Fruit fly (Drosophila melanogaster): ENCODE results near the gene Inx2.

Inx2 gene

DNA sequence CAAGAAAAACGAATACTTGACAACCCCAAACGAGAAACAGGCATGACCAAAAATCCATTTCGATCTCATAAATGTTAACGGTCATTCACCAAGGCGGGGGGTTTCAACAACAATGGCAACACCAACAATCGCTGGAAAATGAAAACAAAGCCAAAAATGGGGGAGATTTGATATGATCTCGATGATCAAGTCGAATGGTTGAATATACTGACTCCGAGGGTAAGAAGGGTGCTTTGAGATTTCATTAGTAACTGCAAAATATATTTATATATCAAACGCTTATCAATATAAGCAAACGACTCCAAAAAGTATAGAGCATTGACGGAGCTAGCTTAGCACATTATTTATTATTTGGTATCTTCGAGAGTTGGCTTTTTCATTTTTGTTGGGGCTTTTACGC lies 8.4 kb upstream of the Inx2 start (continued):
- peak; percentile 13 for TF ChIP-seq CG11504 (tag; optimal IDR thresholded peaks at IDR 0.05)
- TF ChIP-seq vnd (GFP tag; IDR thresholded peaks at IDR 0.05; ENCODE audit: partially characterized antibody) = no peak

DNA sequence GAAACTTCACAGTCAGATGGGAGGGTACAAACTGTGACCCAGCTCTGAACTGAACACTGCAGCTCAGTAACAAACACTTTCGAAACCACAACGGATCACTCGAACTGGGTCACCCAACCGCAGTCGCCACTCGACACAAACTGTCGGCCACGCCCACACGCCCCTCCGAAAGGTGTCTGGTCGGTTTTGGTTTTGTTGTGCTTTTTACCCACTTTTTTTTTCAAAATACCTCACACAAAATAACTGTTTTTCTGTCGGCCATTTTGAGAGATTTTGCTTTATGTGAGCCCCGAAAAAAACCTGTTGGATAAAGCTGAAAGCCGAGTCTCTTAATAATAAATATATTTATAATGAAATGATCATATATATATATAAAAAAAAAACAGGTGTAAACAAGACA lies 7.2 kb upstream of the Inx2 start, which contains the start of gene ogre:
ogre (minus strand) TSS at position 33 of the 400 bp plus-strand sequence.
- TF ChIP-seq abd-A (tag; optimal IDR thresholded peaks at IDR 0.05) = peak; percentile 23
- no peak for TF ChIP-seq hkb (optimal IDR thresholded peaks at IDR 0.05)
- no peak for TF ChIP-seq hkb (GFP tag; IDR thresholded peaks at IDR 0.05)
- no peak for TF ChIP-seq Ptx1 (GFP tag; IDR thresholded peaks at IDR 0.05)
- peak; percentile 71 for TF ChIP-seq sqz (GFP tag; optimal IDR thresholded peaks at IDR 0.05)
- no peak for TF ChIP-seq lab (GFP tag; optimal IDR thresholded peaks at IDR 0.05)
- no peak for TF ChIP-seq maf-S (GFP tag; optimal IDR thresholded peaks at IDR 0.05)
- TF ChIP-seq Awh (GFP tag; IDR thresholded peaks at IDR 0.05) = peak; percentile 43; the same call in 1 of the 2 replicates
- TF ChIP-seq Hr78 (GFP tag; optimal IDR thresholded peaks at IDR 0.05) = peak in 1 of 2 experiments; percentile 19
- peak; percentile 46 for TF ChIP-seq kni (GFP tag; optimal IDR thresholded peaks at IDR 0.05)
- TF ChIP-seq sd (tag; optimal IDR thresholded peaks at IDR 0.05) = peak; percentile 43
- no peak for TF ChIP-seq Trl (optimal IDR thresholded peaks at IDR 0.05)
- no peak for TF ChIP-seq Trl (GFP tag; optimal IDR thresholded peaks at IDR 0.05)
- TF ChIP-seq repo (GFP tag; optimal IDR thresholded peaks at IDR 0.05) = no peak
- TF ChIP-seq psq (GFP tag; optimal IDR thresholded peaks at IDR 0.05) = no peak
- TF ChIP-seq Antp (GFP tag; optimal IDR thresholded peaks at IDR 0.05) = no peak
- no peak for TF ChIP-seq usp (GFP tag; optimal IDR thresholded peaks at IDR 0.05)
- no peak for TF ChIP-seq trh (GFP tag; optimal IDR thresholded peaks at IDR 0.05)
- no peak for TF ChIP-seq CG16779 (GFP tag; IDR thresholded peaks at IDR 0.05)
- peak; percentile 33 for TF ChIP-seq oc (tag; optimal IDR thresholded peaks at IDR 0.05)
- TF ChIP-seq pros (GFP tag; optimal IDR thresholded peaks at IDR 0.05) = no peak
- TF ChIP-seq Blimp-1 (GFP tag; optimal IDR thresholded peaks at IDR 0.05) = peak; percentile 34
- 0 out of 4 replicates have a peak, but pooled peaks have one; percentile 25 for TF ChIP-seq chinmo (GFP tag; IDR thresholded peaks at IDR 0.05; ENCODE audit: partially characterized antibody)

DNA sequence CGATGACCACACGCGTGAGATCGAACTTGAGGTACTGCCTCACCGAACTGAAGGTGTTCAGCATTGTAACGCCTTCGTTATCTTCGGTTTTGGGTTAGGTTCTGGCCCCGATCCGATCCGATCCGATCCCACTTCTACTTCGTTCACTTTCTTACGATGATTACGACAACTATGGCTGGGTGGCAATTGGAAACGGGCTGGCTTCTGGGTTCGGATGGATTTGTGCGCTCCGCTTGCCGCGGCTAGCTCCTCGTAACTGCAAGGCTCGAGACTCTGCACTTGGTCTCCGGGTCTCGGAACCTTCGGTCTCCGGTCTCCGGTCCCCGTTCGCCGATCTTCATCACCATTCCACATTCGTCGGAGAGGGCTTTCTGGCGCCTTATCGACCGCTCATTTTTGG lies 5.1 kb upstream of the Inx2 start, which contains the start of gene Inx7:
Inx7 (minus strand) TSS at position 263 of the 400 bp plus-strand sequence.
- no peak for TF ChIP-seq Vsx1 (GFP tag; optimal IDR thresholded peaks at IDR 0.05)
- TF ChIP-seq Med (GFP tag) = no peak
- TF ChIP-seq chinmo (GFP tag; IDR thresholded peaks at IDR 0.05; ENCODE audit: partially characterized antibody) = 0 out of 4 replicates have a peak, but pooled peaks have one; percentile 29
- TF ChIP-seq Deaf1 (tag; optimal IDR thresholded peaks at IDR 0.05) = peak; percentile 92
- TF ChIP-seq CG1832 (GFP tag; optimal IDR thresholded peaks at IDR 0.05) = no peak
- TF ChIP-seq CG18476 (GFP tag; optimal IDR thresholded peaks at IDR 0.05) = no peak
- TF ChIP-seq sug (tag; optimal IDR thresholded peaks at IDR 0.05) = peak; percentile 10
- no peak for TF ChIP-seq CG9797 (GFP tag; optimal IDR thresholded peaks at IDR 0.05)

DNA sequence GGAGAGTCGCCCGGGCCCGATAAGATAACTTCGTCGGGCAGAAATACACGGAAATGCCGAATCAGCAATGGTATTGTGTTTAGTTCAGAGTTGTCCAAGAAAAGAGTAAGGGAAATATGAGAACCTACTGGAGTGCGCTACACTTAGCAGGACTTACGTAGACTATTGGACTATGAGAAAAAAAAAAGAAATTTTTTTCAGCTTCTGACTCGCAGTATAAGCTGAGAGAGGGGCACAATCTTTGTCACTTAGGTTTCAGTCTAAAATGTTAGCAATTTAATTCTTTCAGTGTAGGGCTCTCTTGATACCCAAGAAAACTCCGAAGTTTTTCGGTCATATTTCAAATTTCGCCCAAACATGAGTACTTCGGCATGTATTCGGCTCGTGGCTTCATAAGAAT lies 4.7 kb upstream of the Inx2 start:
- TF ChIP-seq vvl (GFP tag; IDR thresholded peaks at IDR 0.05) = peak; percentile 89
- peak; percentile 80 for TF ChIP-seq CG30403 (GFP tag; optimal IDR thresholded peaks at IDR 0.05)
- TF ChIP-seq CG10654 (GFP tag; optimal IDR thresholded peaks at IDR 0.05) = peak; percentile 52
- TF ChIP-seq onecut (GFP tag; IDR thresholded peaks at IDR 0.05) = peak; percentile 21; the same call in 1 of the 2 replicates
- peak; percentile 42; the same call in 1 of the 2 replicates for TF ChIP-seq CG10959 (GFP tag; IDR thresholded peaks at IDR 0.05)
- peak; percentile 37 for TF ChIP-seq CG18764 (GFP tag; optimal IDR thresholded peaks at IDR 0.05)
- peak; percentile 46 for TF ChIP-seq Atf-2 (GFP tag; optimal IDR thresholded peaks at IDR 0.05)
- TF ChIP-seq Oaz (GFP tag; IDR thresholded peaks at IDR 0.05) = peak; percentile 69
- peak; percentile 49 for TF ChIP-seq Six4 (GFP tag; optimal IDR thresholded peaks at IDR 0.05)
- TF ChIP-seq gt (GFP tag; IDR thresholded peaks at IDR 0.05) = peak; percentile 62
- TF ChIP-seq amos (GFP tag; IDR thresholded peaks at IDR 0.05; ENCODE audit: partially characterized antibody) = no peak
- TF ChIP-seq insv (GFP tag; optimal IDR thresholded peaks at IDR 0.05) = no peak
- no peak for TF ChIP-seq CG10431 (GFP tag; optimal IDR thresholded peaks at IDR 0.05)
- TF ChIP-seq Hr3 (GFP tag; optimal IDR thresholded peaks at IDR 0.05) = peak; percentile 60
- TF ChIP-seq ssp (GFP tag; IDR thresholded peaks at IDR 0.05) = peak; percentile 53
- TF ChIP-seq CG8924 (tag; optimal IDR thresholded peaks at IDR 0.05) = peak; percentile 52
